Fruit fly (Drosophila melanogaster) whole organism, prepupa: ENCODE results near the gene CG7332.

Experiments used
- CG10631 ChIP-seq: fragments of 200-800 bp; sonication (Bioruptor generic); optimal IDR thresholded peaks from 2 replicates; lab custom pipeline; 2016; ENCODE audit warnings: missing biosample characterization, missing genetic modification characterization
- CG10669 ChIP-seq: fragments of 200-800 bp; sonication (Bioruptor generic); optimal IDR thresholded peaks from 3 replicates; lab custom pipeline; 2018; ENCODE audit warnings: missing biosample characterization, mild to moderate bottlenecking, missing genetic modification characterization, moderate library complexity
- CG11294 ChIP-seq: fragments of 200-800 bp; sonication (Bioruptor generic); IDR thresholded peaks from 2 replicates; pipeline ENCODE4 v1.3.6; 2022; ENCODE audit warnings: missing biosample characterization, missing genetic modification characterization
- CG11762 ChIP-seq: fragments of 200-800 bp; sonication (Bioruptor generic); optimal IDR thresholded peaks from 3 replicates; lab custom pipeline; 2016; ENCODE audit warnings: missing biosample characterization, missing genetic modification characterization; ENCODE audit not compliant: insufficient read depth
- CG15336 ChIP-seq: fragments of 200-800 bp; sonication (Bioruptor generic); IDR thresholded peaks from 2 replicates; pipeline ENCODE4 v1.3.6; 2022; ENCODE audit warnings: missing biosample characterization, missing genetic modification characterization
- CG1621 ChIP-seq: fragments of 200-800 bp; sonication (Bioruptor generic); optimal IDR thresholded peaks from 3 replicates; lab custom pipeline; 2018; ENCODE audit warnings: missing biosample characterization, mild to moderate bottlenecking, missing genetic modification characterization
- CG16779 ChIP-seq: fragments of 200-800 bp; sonication (Bioruptor generic); optimal IDR thresholded peaks from 3 replicates; lab custom pipeline; 2017; ENCODE audit warnings: missing biosample characterization, mild to moderate bottlenecking, missing genetic modification characterization
- CG31627 ChIP-seq: fragments of 200-800 bp; sonication (Bioruptor generic); optimal IDR thresholded peaks from 3 replicates; lab custom pipeline; 2016; ENCODE audit warnings: missing biosample characterization, missing genetic modification characterization
- CG32006 ChIP-seq: fragments of 200-800 bp; sonication (Bioruptor generic); optimal IDR thresholded peaks from 3 replicates; lab custom pipeline; 2017; ENCODE audit warnings: missing biosample characterization, mild to moderate bottlenecking, missing genetic modification characterization
- CG3919 ChIP-seq: fragments of 200-800 bp; sonication (Bioruptor generic); optimal IDR thresholded peaks from 3 replicates; lab custom pipeline; 2016; ENCODE audit warnings: missing biosample characterization, missing genetic modification characterization
- CG4318 ChIP-seq: fragments of 200-800 bp; sonication (Bioruptor generic); optimal IDR thresholded peaks from 3 replicates; lab custom pipeline; 2017; ENCODE audit warnings: missing biosample characterization, mild to moderate bottlenecking, missing genetic modification characterization
- CG6163 ChIP-seq: fragments of 200-800 bp; sonication (Bioruptor generic); IDR thresholded peaks from 3 replicates; pipeline ENCODE4 v1.3.6; 2022; ENCODE audit warnings: missing biosample characterization, missing genetic modification characterization
- CG6792 ChIP-seq: fragments of 200-800 bp; sonication (Bioruptor generic); optimal IDR thresholded peaks from 3 replicates; lab custom pipeline; 2016; ENCODE audit warnings: missing biosample characterization, missing genetic modification characterization
- CG6808 ChIP-seq: fragments of 200-800 bp; sonication (Bioruptor generic); optimal IDR thresholded peaks from 3 replicates; lab custom pipeline; 2017; ENCODE audit warnings: missing biosample characterization, missing genetic modification characterization, mild to moderate bottlenecking, moderate library complexity, missing genetic modification reagents
- CG7368 ChIP-seq: fragments of 200-800 bp; sonication (Bioruptor generic); optimal IDR thresholded peaks from 3 replicates; lab custom pipeline; 2016; ENCODE audit warnings: missing biosample characterization, missing genetic modification characterization
- CG8119 ChIP-seq: fragments of 200-800 bp; sonication (Bioruptor generic); IDR thresholded peaks from 3 replicates; pipeline ENCODE4 v1.3.6; 2022; ENCODE audit warnings: missing biosample characterization, missing genetic modification characterization
- CG8632 ChIP-seq: fragments of 200-800 bp; sonication (Bioruptor generic); optimal IDR thresholded peaks from 3 replicates; lab custom pipeline; 2016; ENCODE audit warnings: missing biosample characterization, missing genetic modification characterization
- CG9139 ChIP-seq: fragments of 200-800 bp; sonication (Bioruptor generic); optimal IDR thresholded peaks from 3 replicates; lab custom pipeline; 2017; ENCODE audit warnings: missing biosample characterization, mild to moderate bottlenecking, missing genetic modification characterization
- Eip75B ChIP-seq: fragments of 200-800 bp; sonication (Bioruptor generic); optimal IDR thresholded peaks from 3 replicates; lab custom pipeline; 2016; ENCODE audit warnings: missing biosample characterization, missing genetic modification characterization
- Eip78C ChIP-seq: fragments of 200-800 bp; sonication (Bioruptor generic); peaks from one replicate; lab custom pipeline; 2016; ENCODE audit warnings: missing biosample characterization, missing genetic modification characterization
- Eip93F ChIP-seq: fragments of 200-800 bp; sonication (Bioruptor generic); optimal IDR thresholded peaks from 2 replicates; lab custom pipeline; 2016; ENCODE audit warnings: missing biosample characterization, mild to moderate bottlenecking, missing genetic modification characterization
- Ets21C ChIP-seq: fragments of 200-800 bp; sonication (Bioruptor generic); optimal IDR thresholded peaks from 3 replicates; lab custom pipeline; 2016; ENCODE audit warnings: missing biosample characterization, missing genetic modification characterization
- Ets96B ChIP-seq: fragments of 200-800 bp; optimal IDR thresholded peaks from 2 replicates; lab custom pipeline; 2019; ENCODE audit warnings: missing biosample characterization, mild to moderate bottlenecking, missing genetic modification characterization, moderate library complexity
- Gug ChIP-seq: fragments of 200-800 bp; sonication (Bioruptor generic); IDR thresholded peaks from 2 replicates; pipeline ENCODE4 v1.3.6; 2022; ENCODE audit warnings: missing biosample characterization, missing genetic modification characterization
- Hr38 ChIP-seq: sonication (Bioruptor generic); optimal IDR thresholded peaks from 2 replicates; lab custom pipeline; 2016; ENCODE audit warnings: missing biosample characterization, missing genetic modification characterization
- Hr39 ChIP-seq: fragments of 200-800 bp; sonication (Bioruptor generic); optimal IDR thresholded peaks from 2 replicates; lab custom pipeline; 2016; ENCODE audit warnings: missing biosample characterization, missing genetic modification characterization
- Lpt ChIP-seq: fragments of 200-800 bp; sonication (Bioruptor generic); optimal IDR thresholded peaks from 3 replicates; lab custom pipeline; 2016; ENCODE audit warnings: missing biosample characterization, missing genetic modification characterization
- Met ChIP-seq: fragments of 200-800 bp; sonication (Bioruptor generic); optimal IDR thresholded peaks from 3 replicates; lab custom pipeline; 2016; ENCODE audit warnings: missing biosample characterization, missing genetic modification characterization
- Smox ChIP-seq: fragments of 200-800 bp; sonication (Bioruptor generic); optimal IDR thresholded peaks from 3 replicates; lab custom pipeline; 2016; ENCODE audit warnings: missing biosample characterization, missing genetic modification characterization
- Sox14 ChIP-seq: fragments of 200-800 bp; sonication (Bioruptor generic); optimal IDR thresholded peaks from 3 replicates; lab custom pipeline; 2016; ENCODE audit warnings: missing biosample characterization, missing genetic modification characterization
- Sox15 ChIP-seq: fragments of 200-800 bp; sonication (Bioruptor generic); optimal IDR thresholded peaks from 3 replicates; lab custom pipeline; 2016; ENCODE audit warnings: missing biosample characterization, missing genetic modification characterization
- acj6 ChIP-seq: fragments of 200-800 bp; sonication (Bioruptor generic); optimal IDR thresholded peaks from 3 replicates; lab custom pipeline; 2016; ENCODE audit warnings: missing biosample characterization, missing genetic modification characterization
- cyc ChIP-seq: fragments of 200-800 bp; sonication (Bioruptor generic); optimal IDR thresholded peaks from 3 replicates; lab custom pipeline; 2016; ENCODE audit warnings: missing biosample characterization, missing genetic modification characterization
- dac ChIP-seq: fragments of 200-800 bp; sonication (Bioruptor generic); optimal IDR thresholded peaks from 2 replicates; lab custom pipeline; 2017; ENCODE audit warnings: missing biosample characterization, mild to moderate bottlenecking, missing genetic modification characterization
- dsx ChIP-seq: fragments of 200-800 bp; optimal IDR thresholded peaks from 3 replicates; lab custom pipeline; 2019; ENCODE audit warnings: missing biosample characterization, mild to moderate bottlenecking, missing genetic modification characterization, moderate library complexity; ENCODE audit not compliant: poor library complexity, severe bottlenecking
- eg ChIP-seq: fragments of 200-800 bp; sonication (Bioruptor generic); IDR thresholded peaks from 3 replicates; pipeline ENCODE4 v1.3.6; 2022; ENCODE audit warnings: missing biosample characterization, missing genetic modification characterization
- esn ChIP-seq: fragments of 200-800 bp; sonication (Bioruptor generic); optimal IDR thresholded peaks from 2 replicates; lab custom pipeline; 2016; ENCODE audit warnings: missing biosample characterization, mild to moderate bottlenecking, missing genetic modification characterization, moderate library complexity
- fd85E ChIP-seq: fragments of 200-800 bp; sonication (Bioruptor generic); optimal IDR thresholded peaks from 3 replicates; lab custom pipeline; 2016; ENCODE audit warnings: missing biosample characterization, missing genetic modification characterization
- fkh ChIP-seq: fragments of 200-800 bp; sonication (Bioruptor generic); optimal IDR thresholded peaks from 3 replicates; lab custom pipeline; 2017; ENCODE audit warnings: missing biosample characterization, mild to moderate bottlenecking, missing genetic modification characterization, moderate library complexity
- net ChIP-seq: fragments of 200-800 bp; sonication (Bioruptor generic); optimal IDR thresholded peaks from 3 replicates; lab custom pipeline; 2016; ENCODE audit warnings: missing biosample characterization, missing genetic modification characterization
- pdm3 ChIP-seq: fragments of 200-800 bp; sonication (Bioruptor generic); optimal IDR thresholded peaks from 3 replicates; lab custom pipeline; 2016; ENCODE audit warnings: missing biosample characterization, missing genetic modification characterization
- salr ChIP-seq, 2 experiments: fragments of 200-800 bp; sonication (Bioruptor generic); optimal IDR thresholded peaks; 3 replicates each; lab custom pipeline; 2016 to 2018; ENCODE audit warnings: missing biosample characterization in 2 of 2, missing genetic modification characterization in 2 of 2, mild to moderate bottlenecking in 1 of 2
- spab ChIP-seq: fragments of 200-800 bp; sonication (Bioruptor generic); optimal IDR thresholded peaks from 2 replicates; lab custom pipeline; 2017; ENCODE audit warnings: missing biosample characterization, mild to moderate bottlenecking, missing genetic modification characterization, missing genetic modification reagents
- svp ChIP-seq: fragments of 200-800 bp; sonication (Bioruptor generic); peaks from one replicate; lab custom pipeline; 2016; ENCODE audit warnings: missing biosample characterization, missing genetic modification characterization
- topi ChIP-seq: fragments of 200-800 bp; sonication (Bioruptor generic); optimal IDR thresholded peaks from 3 replicates; lab custom pipeline; 2016; ENCODE audit warnings: missing biosample characterization, missing genetic modification characterization
- vri ChIP-seq: fragments of 200-800 bp; sonication (Bioruptor generic); optimal IDR thresholded peaks from 3 replicates; lab custom pipeline; 2016; ENCODE audit warnings: missing biosample characterization, mild to moderate bottlenecking, missing genetic modification characterization

CG7332 gene

dm6 chrX:18883999-18884671 is at the start of gene CG7332:
Gene CG7332 (plus strand): TSS chrX:18884513.
- TF ChIP-seq topi (GFP tag; lab: Kevin White, UChicago) (no peak), CG10669 (GFP tag; lab: Kevin White, UChicago) (no peak), Ets96B (tag; lab: Kevin White, UChicago) (no peak), CG4318 (GFP tag; lab: Kevin White, UChicago) (no peak), CG15336 (GFP tag; lab: Robert Waterston, UW) (no peak), CG11762 (GFP tag; lab: Kevin White, UChicago) (no peak), Sox14 (no peak), Hr39 (peak; percentile 8), esn (peak; percentile 10), Met (GFP tag; lab: Kevin White, UChicago) (no peak), CG8119 (GFP tag; lab: Robert Waterston, UW) (no peak), CG10631 (GFP tag; lab: Kevin White, UChicago) (no peak), salr (GFP tag; optimal IDR thresholded peaks at IDR 0.05; lab: Kevin White, UChicago) (no peak), cyc (GFP tag; lab: Kevin White, UChicago) (peak; percentile 1), CG6792 (GFP tag; lab: Kevin White, UChicago) (no peak), Eip93F (GFP tag; lab: Kevin White, UChicago) (no peak), Ets21C (GFP tag; lab: Kevin White, UChicago) (no peak), vri (no peak), CG3919 (GFP tag; lab: Kevin White, UChicago) (no peak), Hr38 (GFP tag; lab: Kevin White, UChicago) (no peak), Eip75B (no peak), net (GFP tag; lab: Kevin White, UChicago) (no peak), Eip78C (peak; percentile 45), CG32006 (GFP tag; lab: Kevin White, UChicago) (no peak), svp (no peak), Gug (GFP tag; lab: Robert Waterston, UW) (no peak), Smox (GFP tag; lab: Kevin White, UChicago) (no peak), CG8632 (no peak), dsx (GFP tag; lab: Kevin White, UChicago) (no peak), spab (GFP tag; lab: Kevin White, UChicago) (no peak), CG31627 (GFP tag; lab: Kevin White, UChicago) (no peak), CG6808 (GFP tag; lab: Kevin White, UChicago) (no peak), CG16779 (tag; lab: Kevin White, UChicago) (no peak), CG6163 (no peak)

DNA sequence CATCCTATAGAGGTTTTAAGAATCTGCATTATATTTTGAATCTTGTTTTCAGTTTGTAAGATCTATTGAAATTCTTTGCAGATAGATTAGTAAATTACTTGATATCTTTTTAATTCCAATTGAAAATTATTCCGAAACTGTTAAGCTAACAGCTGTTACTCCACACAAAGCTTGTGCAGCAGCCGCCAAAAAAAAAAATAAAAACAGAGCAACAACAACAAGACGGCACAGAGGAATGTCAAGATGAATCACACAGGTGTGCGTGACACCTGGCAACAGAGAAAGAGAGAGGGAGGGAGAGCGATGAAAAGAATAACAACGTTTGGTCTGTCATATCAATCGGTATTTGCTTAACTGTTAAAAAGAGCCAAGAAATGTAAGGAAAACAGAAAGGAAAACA is 49.3 kb upstream of the CG7332 start:
- peak; percentile 60 for TF ChIP-seq fkh (GFP tag; lab: Kevin White, UChicago)
- no peak for TF ChIP-seq Ets21C (GFP tag; lab: Kevin White, UChicago)

DNA sequence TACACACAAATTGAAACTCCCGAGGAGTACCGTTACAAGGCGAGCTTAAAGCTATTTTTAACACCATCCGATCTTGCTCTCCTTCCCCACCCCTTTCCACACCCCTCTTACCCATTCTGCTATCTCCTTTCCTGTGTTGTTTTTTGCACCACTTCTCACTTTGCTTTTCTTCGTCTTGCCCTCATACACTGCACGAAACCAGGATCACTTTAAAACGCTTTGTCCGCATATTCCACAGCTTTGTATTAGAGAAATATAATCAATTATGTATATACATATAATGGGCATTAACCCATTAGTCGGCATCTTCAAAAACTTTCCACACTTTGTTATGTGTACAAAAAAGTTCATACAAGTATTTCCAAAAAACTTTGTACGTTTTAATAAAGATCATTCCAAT is 48.8 kb upstream of the CG7332 start:
- TF ChIP-seq spab (GFP tag; lab: Kevin White, UChicago): peak; percentile 23
- no peak for TF ChIP-seq dac (GFP tag; lab: Kevin White, UChicago)
- no peak for TF ChIP-seq Eip93F (GFP tag; lab: Kevin White, UChicago)
- TF ChIP-seq Hr39: no peak
- TF ChIP-seq CG6163: peak; percentile 37; the same call in 1 of the 3 replicates
- TF ChIP-seq Sox15 (GFP tag; lab: Kevin White, UChicago): no peak
- no peak for TF ChIP-seq CG16779 (tag; lab: Kevin White, UChicago)
- peak; percentile 6 for TF ChIP-seq Lpt (GFP tag; lab: Kevin White, UChicago)
- TF ChIP-seq CG7368 (GFP tag; lab: Kevin White, UChicago): no peak
- peak; percentile 60 for TF ChIP-seq CG8119 (GFP tag; lab: Robert Waterston, UW)
- peak; percentile 22 for TF ChIP-seq CG1621 (tag; lab: Kevin White, UChicago)
- no peak for TF ChIP-seq Gug (GFP tag; lab: Robert Waterston, UW)
- TF ChIP-seq eg (GFP tag; lab: Robert Waterston, UW): peak; percentile 51; the same call in 1 of the 3 replicates
- TF ChIP-seq pdm3: peak; percentile 32
- TF ChIP-seq CG9139: peak; percentile 13
- TF ChIP-seq CG6808 (GFP tag; lab: Kevin White, UChicago): peak; percentile 51
- TF ChIP-seq CG32006 (GFP tag; lab: Kevin White, UChicago): peak; percentile 68
- TF ChIP-seq fd85E (GFP tag; lab: Kevin White, UChicago): no peak
- peak; percentile 0 for TF ChIP-seq Sox14
- no peak for TF ChIP-seq CG31627 (GFP tag; lab: Kevin White, UChicago)
- TF ChIP-seq CG8632: peak; percentile 3
- TF ChIP-seq Ets96B (tag; lab: Kevin White, UChicago): peak; percentile 48
- TF ChIP-seq CG11294 (GFP tag; lab: Robert Waterston, UW): peak; percentile 21; the same call in 1 of the 2 replicates
- TF ChIP-seq net (GFP tag; lab: Kevin White, UChicago): peak; percentile 38
- no peak for TF ChIP-seq Hr38 (GFP tag; lab: Kevin White, UChicago)
- TF ChIP-seq acj6 (GFP tag; lab: Kevin White, UChicago): peak; percentile 17
- TF ChIP-seq svp: no peak
